Fruit fly (Drosophila melanogaster) whole organism, prepupa: ENCODE measurements around the gene CG33630.

Source experiments
- Blimp-1 ChIP-seq: fragments of 200-800 bp; sonication (Bioruptor generic); optimal IDR thresholded peaks from 3 replicates; lab custom pipeline; 2017; ENCODE audit warnings: missing biosample characterization, missing genetic modification characterization, mild to moderate bottlenecking, moderate library complexity, missing genetic modification reagents
- CG10631 ChIP-seq: fragments of 200-800 bp; sonication (Bioruptor generic); optimal IDR thresholded peaks from 2 replicates; lab custom pipeline; 2016; ENCODE audit warnings: missing biosample characterization, missing genetic modification characterization
- CG11294 ChIP-seq: fragments of 200-800 bp; sonication (Bioruptor generic); IDR thresholded peaks from 2 replicates; pipeline ENCODE4 v1.3.6; 2022; ENCODE audit warnings: missing biosample characterization, missing genetic modification characterization
- CG11762 ChIP-seq: fragments of 200-800 bp; sonication (Bioruptor generic); optimal IDR thresholded peaks from 3 replicates; lab custom pipeline; 2016; ENCODE audit warnings: missing biosample characterization, missing genetic modification characterization; ENCODE audit not compliant: insufficient read depth
- CG15336 ChIP-seq: fragments of 200-800 bp; sonication (Bioruptor generic); IDR thresholded peaks from 2 replicates; pipeline ENCODE4 v1.3.6; 2022; ENCODE audit warnings: missing biosample characterization, missing genetic modification characterization
- CG1621 ChIP-seq: fragments of 200-800 bp; sonication (Bioruptor generic); optimal IDR thresholded peaks from 3 replicates; lab custom pipeline; 2018; ENCODE audit warnings: missing biosample characterization, mild to moderate bottlenecking, missing genetic modification characterization
- CG16779 ChIP-seq: fragments of 200-800 bp; sonication (Bioruptor generic); optimal IDR thresholded peaks from 3 replicates; lab custom pipeline; 2017; ENCODE audit warnings: missing biosample characterization, mild to moderate bottlenecking, missing genetic modification characterization
- CG3032 ChIP-seq: fragments of 200-800 bp; optimal IDR thresholded peaks from 2 replicates; lab custom pipeline; 2019; ENCODE audit warnings: missing biosample characterization, mild to moderate bottlenecking, missing genetic modification characterization, moderate library complexity
- CG31627 ChIP-seq: fragments of 200-800 bp; sonication (Bioruptor generic); optimal IDR thresholded peaks from 3 replicates; lab custom pipeline; 2016; ENCODE audit warnings: missing biosample characterization, missing genetic modification characterization
- CG32006 ChIP-seq: fragments of 200-800 bp; sonication (Bioruptor generic); optimal IDR thresholded peaks from 3 replicates; lab custom pipeline; 2017; ENCODE audit warnings: missing biosample characterization, mild to moderate bottlenecking, missing genetic modification characterization
- CG3919 ChIP-seq: fragments of 200-800 bp; sonication (Bioruptor generic); optimal IDR thresholded peaks from 3 replicates; lab custom pipeline; 2016; ENCODE audit warnings: missing biosample characterization, missing genetic modification characterization
- CG6163 ChIP-seq: fragments of 200-800 bp; sonication (Bioruptor generic); IDR thresholded peaks from 3 replicates; pipeline ENCODE4 v1.3.6; 2022; ENCODE audit warnings: missing biosample characterization, missing genetic modification characterization
- CG6808 ChIP-seq: fragments of 200-800 bp; sonication (Bioruptor generic); optimal IDR thresholded peaks from 3 replicates; lab custom pipeline; 2017; ENCODE audit warnings: missing biosample characterization, missing genetic modification characterization, mild to moderate bottlenecking, moderate library complexity, missing genetic modification reagents
- CG6854 ChIP-seq: fragments of 200-800 bp; sonication (Bioruptor generic); optimal IDR thresholded peaks from 2 replicates; lab custom pipeline; 2017; ENCODE audit warnings: missing biosample characterization, mild to moderate bottlenecking, missing genetic modification characterization
- CG8319 ChIP-seq: fragments of 200-800 bp; sonication (Bioruptor generic); optimal IDR thresholded peaks from 3 replicates; lab custom pipeline; 2016; ENCODE audit warnings: missing biosample characterization, missing genetic modification characterization
- CG9139 ChIP-seq: fragments of 200-800 bp; sonication (Bioruptor generic); optimal IDR thresholded peaks from 3 replicates; lab custom pipeline; 2017; ENCODE audit warnings: missing biosample characterization, mild to moderate bottlenecking, missing genetic modification characterization
- Eip78C ChIP-seq: fragments of 200-800 bp; sonication (Bioruptor generic); peaks from one replicate; lab custom pipeline; 2016; ENCODE audit warnings: missing biosample characterization, missing genetic modification characterization
- Gug ChIP-seq: fragments of 200-800 bp; sonication (Bioruptor generic); IDR thresholded peaks from 2 replicates; pipeline ENCODE4 v1.3.6; 2022; ENCODE audit warnings: missing biosample characterization, missing genetic modification characterization
- Hr38 ChIP-seq: sonication (Bioruptor generic); optimal IDR thresholded peaks from 2 replicates; lab custom pipeline; 2016; ENCODE audit warnings: missing biosample characterization, missing genetic modification characterization
- Hr4 ChIP-seq: fragments of 200-800 bp; sonication (Bioruptor generic); optimal IDR thresholded peaks from 3 replicates; lab custom pipeline; 2016; ENCODE audit warnings: missing biosample characterization, missing genetic modification characterization
- Lpt ChIP-seq: fragments of 200-800 bp; sonication (Bioruptor generic); optimal IDR thresholded peaks from 3 replicates; lab custom pipeline; 2016; ENCODE audit warnings: missing biosample characterization, missing genetic modification characterization
- OdsH ChIP-seq: fragments of 200-800 bp; sonication (Bioruptor generic); optimal IDR thresholded peaks from 3 replicates; lab custom pipeline; 2016; ENCODE audit warnings: missing biosample characterization, missing genetic modification characterization
- Smox ChIP-seq: fragments of 200-800 bp; sonication (Bioruptor generic); optimal IDR thresholded peaks from 3 replicates; lab custom pipeline; 2016; ENCODE audit warnings: missing biosample characterization, missing genetic modification characterization
- Sox102F ChIP-seq: fragments of 200-800 bp; sonication (Bioruptor generic); optimal IDR thresholded peaks from 2 replicates; lab custom pipeline; 2016; ENCODE audit warnings: missing biosample characterization, mild to moderate bottlenecking, missing genetic modification characterization
- Sox14 ChIP-seq: fragments of 200-800 bp; sonication (Bioruptor generic); optimal IDR thresholded peaks from 3 replicates; lab custom pipeline; 2016; ENCODE audit warnings: missing biosample characterization, missing genetic modification characterization
- Sox15 ChIP-seq: fragments of 200-800 bp; sonication (Bioruptor generic); optimal IDR thresholded peaks from 3 replicates; lab custom pipeline; 2016; ENCODE audit warnings: missing biosample characterization, missing genetic modification characterization
- cyc ChIP-seq: fragments of 200-800 bp; sonication (Bioruptor generic); optimal IDR thresholded peaks from 3 replicates; lab custom pipeline; 2016; ENCODE audit warnings: missing biosample characterization, missing genetic modification characterization
- dsx ChIP-seq: fragments of 200-800 bp; optimal IDR thresholded peaks from 3 replicates; lab custom pipeline; 2019; ENCODE audit warnings: missing biosample characterization, mild to moderate bottlenecking, missing genetic modification characterization, moderate library complexity; ENCODE audit not compliant: poor library complexity, severe bottlenecking
- esn ChIP-seq: fragments of 200-800 bp; sonication (Bioruptor generic); optimal IDR thresholded peaks from 2 replicates; lab custom pipeline; 2016; ENCODE audit warnings: missing biosample characterization, mild to moderate bottlenecking, missing genetic modification characterization, moderate library complexity
- fd59A ChIP-seq: fragments of 200-800 bp; sonication (Bioruptor generic); optimal IDR thresholded peaks from 2 replicates; lab custom pipeline; 2017; ENCODE audit warnings: missing biosample characterization, mild to moderate bottlenecking, missing genetic modification characterization, missing genetic modification reagents
- fd85E ChIP-seq: fragments of 200-800 bp; sonication (Bioruptor generic); optimal IDR thresholded peaks from 3 replicates; lab custom pipeline; 2016; ENCODE audit warnings: missing biosample characterization, missing genetic modification characterization
- fkh ChIP-seq: fragments of 200-800 bp; sonication (Bioruptor generic); optimal IDR thresholded peaks from 3 replicates; lab custom pipeline; 2017; ENCODE audit warnings: missing biosample characterization, mild to moderate bottlenecking, missing genetic modification characterization, moderate library complexity
- lz ChIP-seq: fragments of 200-800 bp; sonication (Bioruptor generic); optimal IDR thresholded peaks from 3 replicates; lab custom pipeline; 2016; ENCODE audit warnings: missing biosample characterization, missing genetic modification characterization
- salr ChIP-seq, 2 experiments: fragments of 200-800 bp; sonication (Bioruptor generic); optimal IDR thresholded peaks; 3 replicates each; lab custom pipeline; 2016 to 2018; ENCODE audit warnings: missing biosample characterization in 2 of 2, missing genetic modification characterization in 2 of 2, mild to moderate bottlenecking in 1 of 2
- ss ChIP-seq, 2 experiments: fragments of 200-800 bp; sonication (Bioruptor generic); optimal IDR thresholded peaks; 2 replicates in 1 of 2; 3 replicates in 1 of 2; lab custom pipeline; 2017 to 2018; ENCODE audit warnings: mild to moderate bottlenecking in 2 of 2, missing biosample characterization in 2 of 2, missing genetic modification characterization in 2 of 2, moderate library complexity in 1 of 2
- svp ChIP-seq: fragments of 200-800 bp; sonication (Bioruptor generic); peaks from one replicate; lab custom pipeline; 2016; ENCODE audit warnings: missing biosample characterization, missing genetic modification characterization
- topi ChIP-seq: fragments of 200-800 bp; sonication (Bioruptor generic); optimal IDR thresholded peaks from 3 replicates; lab custom pipeline; 2016; ENCODE audit warnings: missing biosample characterization, missing genetic modification characterization
- vri ChIP-seq: fragments of 200-800 bp; sonication (Bioruptor generic); optimal IDR thresholded peaks from 3 replicates; lab custom pipeline; 2016; ENCODE audit warnings: missing biosample characterization, mild to moderate bottlenecking, missing genetic modification characterization

Gene CG33630

dm6 chr3R:10097531-10098295 lies 35.3 kb downstream of the CG33630 start (continued):
- TF ChIP-seq Sox15 (GFP tag; lab: Kevin White, UChicago), result no peak
- TF ChIP-seq, all 60 proteins: peak for 11

dm6 chr3R:10098296-10098675 lies 35.9 kb downstream of the CG33630 start:
- no peak for TF ChIP-seq fd59A
- no peak for TF ChIP-seq fd85E (GFP tag; lab: Kevin White, UChicago)
- TF ChIP-seq svp (GFP tag; lab: Kevin White, UChicago), result no peak
- no peak for TF ChIP-seq CG6854
- TF ChIP-seq Eip78C (GFP tag; lab: Kevin White, UChicago), result no peak
- TF ChIP-seq CG11294, result no peak
- TF ChIP-seq Hr38 (GFP tag; lab: Kevin White, UChicago), result no peak
- TF ChIP-seq dsx, result no peak
- TF ChIP-seq ss (GFP tag; optimal IDR thresholded peaks at IDR 0.05; lab: Kevin White, UChicago), result no peak
- no peak for TF ChIP-seq Sox102F (GFP tag; lab: Kevin White, UChicago)
- TF ChIP-seq CG3032 (tag; lab: Kevin White, UChicago), result no peak
- TF ChIP-seq Smox, result no peak
- TF ChIP-seq Lpt (GFP tag; lab: Kevin White, UChicago), result no peak
- TF ChIP-seq CG10631 (GFP tag; lab: Kevin White, UChicago), result no peak
- TF ChIP-seq CG9139 (GFP tag; lab: Kevin White, UChicago), result no peak

- TF ChIP-seq Blimp-1, result no peak
- TF ChIP-seq Sox14 (GFP tag; lab: Kevin White, UChicago), result peak; percentile 21
- no peak for TF ChIP-seq OdsH (GFP tag; lab: Kevin White, UChicago)
- TF ChIP-seq Hr4 (GFP tag; lab: Kevin White, UChicago), result no peak
- TF ChIP-seq vri (GFP tag; lab: Kevin White, UChicago), result peak; percentile 62
Observed at dm6 chr3R:10099401-10099848, 37.0 kb downstream of the CG33630 start.

- TF ChIP-seq CG8319 (no peak), Eip78C (GFP tag; lab: Kevin White, UChicago) (no peak), esn (no peak), CG11294 (no peak), fkh (peak; percentile 30), topi (GFP tag; lab: Kevin White, UChicago) (no peak), CG16779 (tag; lab: Kevin White, UChicago) (no peak), CG3919 (GFP tag; lab: Kevin White, UChicago) (peak; percentile 15), cyc (peak; percentile 11), Gug (no peak), CG11762 (GFP tag; lab: Kevin White, UChicago) (no peak), dsx (no peak), CG6163 (GFP tag; lab: Robert Waterston, UW) (peak; percentile 48; the same call in 1 of the 3 replicates)
Observed at dm6 chr3R:10100498-10101196, 38.2 kb downstream of the CG33630 start.

- TF ChIP-seq ss (GFP tag; optimal IDR thresholded peaks at IDR 0.05; lab: Kevin White, UChicago) (no peak), salr (GFP tag; optimal IDR thresholded peaks at IDR 0.05; lab: Kevin White, UChicago) (no peak), CG32006 (GFP tag; lab: Kevin White, UChicago) (no peak), Smox (no peak), Eip78C (GFP tag; lab: Kevin White, UChicago) (no peak), lz (GFP tag; lab: Kevin White, UChicago) (no peak), CG31627 (no peak), Sox15 (GFP tag; lab: Kevin White, UChicago) (no peak), OdsH (GFP tag; lab: Kevin White, UChicago) (no peak), CG1621 (tag; lab: Kevin White, UChicago) (no peak), CG15336 (GFP tag; lab: Robert Waterston, UW) (no peak), Lpt (GFP tag; lab: Kevin White, UChicago) (no peak), CG6163 (GFP tag; lab: Robert Waterston, UW) (no peak), vri (GFP tag; lab: Kevin White, UChicago) (no peak), fd59A (no peak), CG6808 (GFP tag; lab: Kevin White, UChicago) (no peak)
Observed at dm6 chr3R:10106796-10107195, 44.4 kb downstream of the CG33630 start.
